Worm (Caenorhabditis elegans) whole organism, mixed stage, embryonic: ENCODE results near the gene lin-31.

Experiments used
- bed-3 ChIP-seq: fragments of 200-800 bp; sonication (Bioruptor generic); optimal IDR thresholded peaks from 3 replicates; lab custom pipeline; 2018; ENCODE audit warnings: mild to moderate bottlenecking, missing genetic modification characterization, moderate library complexity, missing compliant biosample characterization
- ceh-43 ChIP-seq: fragments of 200-800 bp; sonication (Bioruptor generic); optimal IDR thresholded peaks from 2 replicates; lab custom pipeline; 2018; ENCODE audit warnings: mild to moderate bottlenecking, missing genetic modification characterization, moderate library complexity, missing compliant biosample characterization
- elt-3 ChIP-seq: fragments of 150-350 bp; optimal IDR thresholded peaks from 2 replicates; lab custom pipeline; 2014; ENCODE audit warnings: missing biosample characterization, missing genetic modification characterization
- flh-1 ChIP-seq: fragments of 200-800 bp; sonication (Bioruptor generic); optimal IDR thresholded peaks from 2 replicates; lab custom pipeline; 2018; ENCODE audit warnings: mild to moderate bottlenecking, missing genetic modification characterization, moderate library complexity, missing compliant biosample characterization
- lin-13 ChIP-seq: fragments of 150-350 bp; optimal IDR thresholded peaks from 2 replicates; lab custom pipeline; 2014; ENCODE audit warnings: missing biosample characterization, missing genetic modification characterization
- lsy-2 ChIP-seq: fragments of 150-350 bp; optimal IDR thresholded peaks from 2 replicates; lab custom pipeline; 2014; ENCODE audit warnings: missing biosample characterization, missing genetic modification characterization
- mab-5 ChIP-seq: fragments of 150-350 bp; optimal IDR thresholded peaks from 2 replicates; lab custom pipeline; 2014; ENCODE audit warnings: missing biosample characterization, missing genetic modification characterization
- nhr-237 ChIP-seq: fragments of 150-350 bp; optimal IDR thresholded peaks from 2 replicates; lab custom pipeline; 2014; ENCODE audit warnings: missing biosample characterization, missing genetic modification characterization
- nhr-28 ChIP-seq: fragments of 150-350 bp; optimal IDR thresholded peaks from 2 replicates; lab custom pipeline; 2014; ENCODE audit warnings: missing biosample characterization, missing genetic modification characterization
- nhr-76 ChIP-seq: sonication (generic microtip); optimal IDR thresholded peaks from 2 replicates; lab custom pipeline; 2017; ENCODE audit warnings: missing biosample characterization, missing genetic modification characterization
- snpc-4 ChIP-seq: fragments of 150-350 bp; optimal IDR thresholded peaks from 2 replicates; lab custom pipeline; 2014; ENCODE audit warnings: missing biosample characterization, missing genetic modification characterization
- sptf-1 ChIP-seq: sonication (generic microtip); optimal IDR thresholded peaks from 2 replicates; lab custom pipeline; 2017; ENCODE audit warnings: mild to moderate bottlenecking, missing genetic modification characterization, moderate library complexity, missing compliant biosample characterization
- ztf-11 ChIP-seq: fragments of 150-350 bp; optimal IDR thresholded peaks from 2 replicates; lab custom pipeline; 2014; ENCODE audit warnings: missing biosample characterization, missing genetic modification characterization

ce11 chrII:3956744-3957143 lies 25.6 kb upstream of the lin-31 start:
- no peak for TF ChIP-seq snpc-4 (tag; lab: Kevin White, UChicago)
- TF ChIP-seq ztf-11 (tag; lab: Kevin White, UChicago) = no peak
- TF ChIP-seq mab-5 = peak; percentile 1
- no peak for TF ChIP-seq nhr-28 (tag; lab: Kevin White, UChicago)
- TF ChIP-seq sptf-1 (tag; lab: Kevin White, UChicago) = no peak
- no peak for TF ChIP-seq nhr-76 (tag; lab: Kevin White, UChicago)
- no peak for TF ChIP-seq nhr-237 (tag; lab: Kevin White, UChicago)
- TF ChIP-seq ceh-43 (GFP tag; lab: Kevin White, UChicago) = no peak
- no peak for TF ChIP-seq flh-1 (GFP tag; lab: Kevin White, UChicago)
- TF ChIP-seq elt-3 = no peak
- TF ChIP-seq lin-13 (tag; lab: Kevin White, UChicago) = no peak
- no peak for TF ChIP-seq lsy-2 (tag; lab: Kevin White, UChicago)
- TF ChIP-seq bed-3 (GFP tag; lab: Kevin White, UChicago) = no peak
